Worm (Caenorhabditis elegans): ENCODE results near the gene T16G12.6.
A peak's percentile ranks its signal among the peaks of the same experiment; 100 is the strongest.

The T16G12.6 gene

ce11 chrIII:10085983-10086382, 16.6 kb downstream of the T16G12.6 start, which contains the start of gene T16H12.2:
Gene T16H12.2 (plus strand): TSS chrIII:10086283.
- TF ChIP-seq B0310.2 (tag; optimal IDR thresholded peaks at IDR 0.05): no peak

DNA sequence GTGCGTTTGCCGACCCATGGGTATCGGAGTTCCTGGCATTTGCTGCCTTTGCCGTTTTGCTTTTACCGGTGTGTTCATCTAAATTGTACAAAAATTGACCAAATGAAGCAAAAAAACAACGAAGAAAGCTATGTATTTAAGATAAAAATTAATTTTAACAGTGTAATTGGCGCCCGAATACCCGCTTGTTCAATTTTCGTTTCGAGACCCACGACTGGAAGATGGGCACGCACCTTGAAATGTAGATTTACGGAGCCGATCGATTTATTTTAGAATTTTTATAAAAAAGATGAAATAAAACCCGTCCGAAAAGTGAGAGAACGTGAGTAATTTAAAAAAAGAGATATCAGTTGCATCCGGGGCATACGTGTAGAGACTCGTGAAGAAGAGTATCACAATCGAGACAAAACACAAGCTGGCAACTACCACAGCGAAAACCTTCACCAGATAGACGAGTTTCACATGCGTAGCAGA, 19.2 kb downstream of the T16G12.6 start, which contains the start of gene hal-2:
hal-2 (minus strand) TSS at position 424 of the 474 bp plus-strand sequence.
- no peak for TF ChIP-seq hmbx-1 (tag; optimal IDR thresholded peaks at IDR 0.05)
- no peak for TF ChIP-seq flt-1 (GFP tag; IDR thresholded peaks at IDR 0.05)
- TF ChIP-seq tra-4 (tag; optimal IDR thresholded peaks at IDR 0.05): no peak
- no peak for TF ChIP-seq aly-1 (tag; optimal IDR thresholded peaks at IDR 0.05)
- no peak for TF ChIP-seq scrt-1 (GFP tag; IDR thresholded peaks at IDR 0.05)
- no peak for TF ChIP-seq ets-7 (tag; optimal IDR thresholded peaks at IDR 0.05)
- no peak for TF ChIP-seq F13C5.2 (tag; optimal IDR thresholded peaks at IDR 0.05)
- no peak for TF ChIP-seq tbx-11 (GFP tag; IDR thresholded peaks at IDR 0.05)
- no peak for TF ChIP-seq ceh-36 (tag; optimal IDR thresholded peaks at IDR 0.05)
- no peak for TF ChIP-seq ceh-13 (GFP tag; optimal IDR thresholded peaks at IDR 0.05)
- no peak for TF ChIP-seq sea-1 (GFP tag; conservative IDR thresholded peaks at IDR 0.05)
- no peak for TF ChIP-seq B0310.2 (tag; optimal IDR thresholded peaks at IDR 0.05)
- no peak for TF ChIP-seq pes-1 (GFP tag; IDR thresholded peaks at IDR 0.05)

DNA sequence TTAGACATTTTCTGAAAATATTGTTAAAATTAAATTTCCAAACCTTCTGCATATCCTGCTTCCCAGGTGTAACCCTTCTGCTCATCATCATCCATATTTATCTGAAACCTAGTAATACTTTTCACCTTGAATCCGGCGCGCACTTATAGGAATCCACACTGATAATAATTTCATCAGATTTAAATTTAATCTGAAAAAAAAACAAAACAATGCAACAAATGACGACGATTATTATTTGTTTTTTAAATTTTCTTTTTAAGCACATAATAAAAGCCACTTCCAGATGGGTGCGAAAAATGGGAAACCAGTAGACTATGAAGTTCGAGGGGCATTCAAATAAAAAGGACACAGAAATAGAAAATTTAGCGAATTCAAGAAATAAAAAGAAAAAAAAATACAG, 21.3 kb downstream of the T16G12.6 start, which contains the start of gene gtf-2H2C:
gtf-2H2C (minus strand) TSS at position 101 of the 400 bp plus-strand sequence.
- TF ChIP-seq ceh-36 (tag; optimal IDR thresholded peaks at IDR 0.05) (no peak), tbx-11 (GFP tag; IDR thresholded peaks at IDR 0.05) (no peak)

- no peak for TF ChIP-seq hmbx-1 (tag; optimal IDR thresholded peaks at IDR 0.05)
- no peak for TF ChIP-seq F13C5.2 (tag; optimal IDR thresholded peaks at IDR 0.05)
- TF ChIP-seq tbx-11 (GFP tag; IDR thresholded peaks at IDR 0.05): no peak
- TF ChIP-seq ama-1 (optimal IDR thresholded peaks at IDR 0.05): no peak
- no peak for TF ChIP-seq tra-4 (tag; optimal IDR thresholded peaks at IDR 0.05)
- no peak for TF ChIP-seq B0310.2 (tag; optimal IDR thresholded peaks at IDR 0.05)
- no peak for TF ChIP-seq sea-1 (GFP tag; conservative IDR thresholded peaks at IDR 0.05)
These were observed 23.7 kb downstream of the T16G12.6 start for ce11 chrIII:10093093-10093492.

DNA sequence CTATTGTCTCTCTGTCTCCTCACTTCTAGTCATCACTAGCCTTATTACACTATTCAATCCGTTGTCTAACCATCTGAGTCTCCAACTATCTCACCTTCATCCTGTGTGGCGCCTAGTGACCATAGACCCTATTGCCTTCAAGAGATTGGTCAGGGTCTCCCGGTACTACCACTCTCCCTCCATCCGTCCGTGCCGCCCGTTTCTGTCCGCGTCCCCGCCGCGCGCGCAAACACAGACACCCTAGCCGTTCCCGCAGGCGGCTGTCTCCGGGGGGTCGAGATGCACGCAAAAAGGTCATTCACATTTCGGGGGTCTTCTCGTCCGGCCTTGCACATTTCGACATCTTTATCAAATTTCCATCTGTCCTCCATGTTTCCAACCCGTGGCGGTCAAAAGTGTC, 25.2 kb downstream of the T16G12.6 start:
- TF ChIP-seq ets-7 (tag; optimal IDR thresholded peaks at IDR 0.05) (no peak), hmg-4 (GFP tag; optimal IDR thresholded peaks at IDR 0.05) (peak; percentile 91), F13C5.2 (tag; optimal IDR thresholded peaks at IDR 0.05) (peak; percentile 23), hmbx-1 (tag; optimal IDR thresholded peaks at IDR 0.05) (no peak), scrt-1 (GFP tag; IDR thresholded peaks at IDR 0.05) (no peak), tbx-37 (GFP tag; conservative IDR thresholded peaks at IDR 0.05) (no peak), pes-1 (GFP tag; IDR thresholded peaks at IDR 0.05) (no peak), tbx-11 (GFP tag; IDR thresholded peaks at IDR 0.05) (no peak), ceh-13 (GFP tag; optimal IDR thresholded peaks at IDR 0.05) (no peak), ceh-36 (tag; optimal IDR thresholded peaks at IDR 0.05) (peak; percentile 43), flt-1 (GFP tag; IDR thresholded peaks at IDR 0.05) (no peak), aly-1 (tag; optimal IDR thresholded peaks at IDR 0.05) (peak; percentile 52), hnd-1 (tag; optimal IDR thresholded peaks at IDR 0.05) (no peak), ama-1 (optimal IDR thresholded peaks at IDR 0.05) (no peak), B0310.2 (tag; optimal IDR thresholded peaks at IDR 0.05) (no peak)

DNA sequence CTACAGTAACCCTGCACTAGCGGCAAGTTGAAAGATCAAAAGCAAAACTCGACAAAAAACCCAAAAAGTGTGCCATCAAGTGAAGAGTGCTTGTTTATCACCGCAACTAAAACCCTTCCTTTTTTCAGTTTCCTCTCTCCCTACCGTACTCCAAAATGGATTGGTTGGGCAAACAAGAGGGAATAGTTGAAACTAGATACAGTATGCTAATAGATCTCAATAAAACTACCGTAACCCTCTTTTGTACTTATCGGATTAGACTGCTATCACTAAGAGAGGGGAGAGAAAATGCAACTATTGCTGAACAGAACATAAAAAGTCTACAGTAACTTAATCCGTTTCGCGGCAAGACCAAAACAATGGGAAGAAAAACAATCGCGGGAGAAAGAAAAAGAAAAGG, 26.0 kb downstream of the T16G12.6 start:
- TF ChIP-seq ceh-13 (GFP tag; optimal IDR thresholded peaks at IDR 0.05): no peak
- TF ChIP-seq ama-1 (optimal IDR thresholded peaks at IDR 0.05): no peak
- TF ChIP-seq flt-1 (GFP tag; IDR thresholded peaks at IDR 0.05): no peak
- TF ChIP-seq scrt-1 (GFP tag; IDR thresholded peaks at IDR 0.05): no peak
- TF ChIP-seq tbx-11 (GFP tag; IDR thresholded peaks at IDR 0.05): no peak
- TF ChIP-seq ceh-36 (tag; optimal IDR thresholded peaks at IDR 0.05): no peak
- TF ChIP-seq hmg-4 (GFP tag; optimal IDR thresholded peaks at IDR 0.05): no peak
- no peak for TF ChIP-seq pes-1 (GFP tag; IDR thresholded peaks at IDR 0.05)
- TF ChIP-seq ets-7 (tag; optimal IDR thresholded peaks at IDR 0.05): no peak
- TF ChIP-seq sea-1 (GFP tag; conservative IDR thresholded peaks at IDR 0.05): no peak
- TF ChIP-seq tra-4 (tag; optimal IDR thresholded peaks at IDR 0.05): no peak
- TF ChIP-seq F13C5.2 (tag; optimal IDR thresholded peaks at IDR 0.05): no peak
- no peak for TF ChIP-seq B0310.2 (tag; optimal IDR thresholded peaks at IDR 0.05)
- TF ChIP-seq hmbx-1 (tag; optimal IDR thresholded peaks at IDR 0.05): no peak
- no peak for TF ChIP-seq hnd-1 (tag; optimal IDR thresholded peaks at IDR 0.05)
- no peak for TF ChIP-seq tbx-37 (GFP tag; conservative IDR thresholded peaks at IDR 0.05)
- no peak for TF ChIP-seq aly-1 (tag; optimal IDR thresholded peaks at IDR 0.05)

ce11 chrIII:10096525-10096972, 27.2 kb downstream of the T16G12.6 start:
- TF ChIP-seq ceh-13 (GFP tag; optimal IDR thresholded peaks at IDR 0.05) (no peak), flt-1 (GFP tag; IDR thresholded peaks at IDR 0.05) (no peak), hmg-4 (GFP tag; optimal IDR thresholded peaks at IDR 0.05) (peak; percentile 57), B0310.2 (tag; optimal IDR thresholded peaks at IDR 0.05) (no peak), hmbx-1 (tag; optimal IDR thresholded peaks at IDR 0.05) (no peak)

- TF ChIP-seq ets-7 (tag; optimal IDR thresholded peaks at IDR 0.05) (no peak), tra-4 (tag; optimal IDR thresholded peaks at IDR 0.05) (no peak), sea-1 (GFP tag; conservative IDR thresholded peaks at IDR 0.05) (no peak), hmbx-1 (tag; optimal IDR thresholded peaks at IDR 0.05) (no peak), ceh-13 (GFP tag; optimal IDR thresholded peaks at IDR 0.05) (no peak), tbx-11 (GFP tag; IDR thresholded peaks at IDR 0.05) (no peak), scrt-1 (GFP tag; IDR thresholded peaks at IDR 0.05) (no peak), hmg-4 (GFP tag; optimal IDR thresholded peaks at IDR 0.05) (no peak), pes-1 (GFP tag; IDR thresholded peaks at IDR 0.05) (no peak), F13C5.2 (tag; optimal IDR thresholded peaks at IDR 0.05) (no peak), flt-1 (GFP tag; IDR thresholded peaks at IDR 0.05) (no peak), B0310.2 (tag; optimal IDR thresholded peaks at IDR 0.05) (no peak), hnd-1 (tag; optimal IDR thresholded peaks at IDR 0.05) (no peak), aly-1 (tag; optimal IDR thresholded peaks at IDR 0.05) (no peak), tbx-37 (GFP tag; conservative IDR thresholded peaks at IDR 0.05) (no peak), ceh-36 (tag; optimal IDR thresholded peaks at IDR 0.05) (no peak), ama-1 (optimal IDR thresholded peaks at IDR 0.05) (no peak)
These were observed 28.6 kb downstream of the T16G12.6 start, which contains the start of gene spop-1 for ce11 chrIII:10097981-10098380. Gene spop-1 (minus strand): TSS chrIII:10098081.
